Fruit fly (Drosophila melanogaster) whole organism, embryonic: ENCODE results near the gene His3.3B.

Experiments used
- Atf3 ChIP-seq: fragments of 200-800 bp; sonication (Bioruptor generic); optimal IDR thresholded peaks from 3 replicates; lab custom pipeline; 2016; ENCODE audit warnings: missing biosample characterization, missing genetic modification characterization
- Blimp-1 ChIP-seq: fragments of 200-800 bp; sonication (Bioruptor generic); optimal IDR thresholded peaks from 3 replicates; lab custom pipeline; 2018; ENCODE audit warnings: missing biosample characterization, missing genetic modification characterization, mild to moderate bottlenecking, moderate library complexity, missing genetic modification reagents
- Bteb2 ChIP-seq: fragments of 200-800 bp; sonication (Bioruptor generic); optimal IDR thresholded peaks from 2 replicates; lab custom pipeline; 2016; ENCODE audit warnings: missing biosample characterization, missing genetic modification characterization
- CG10274 ChIP-seq: fragments of 200-800 bp; sonication (Bioruptor generic); optimal IDR thresholded peaks from 3 replicates; lab custom pipeline; 2017; ENCODE audit warnings: missing biosample characterization, mild to moderate bottlenecking, missing genetic modification characterization
- CG10462 ChIP-seq: fragments of 200-800 bp; sonication (Bioruptor generic); optimal IDR thresholded peaks from 2 replicates; lab custom pipeline; 2016; ENCODE audit warnings: missing biosample characterization, missing genetic modification characterization
- CG11398 ChIP-seq: fragments of 200-800 bp; sonication (Bioruptor generic); optimal IDR thresholded peaks from 2 replicates; lab custom pipeline; 2016; ENCODE audit warnings: missing biosample characterization, missing genetic modification characterization
- CG15269 ChIP-seq: fragments of 200-800 bp; sonication (Bioruptor generic); optimal IDR thresholded peaks from 2 replicates; lab custom pipeline; 2018; ENCODE audit warnings: missing biosample characterization, mild to moderate bottlenecking, missing genetic modification characterization, moderate library complexity
- CG17385 ChIP-seq: fragments of 200-800 bp; sonication (Bioruptor generic); optimal IDR thresholded peaks from 3 replicates; lab custom pipeline; 2018; ENCODE audit warnings: missing biosample characterization, mild to moderate bottlenecking, missing genetic modification characterization
- CG1832 ChIP-seq: fragments of 200-800 bp; sonication (Bioruptor generic); optimal IDR thresholded peaks from 2 replicates; lab custom pipeline; 2017; ENCODE audit warnings: missing biosample characterization, mild to moderate bottlenecking, missing genetic modification characterization, inconsistent platforms
- CG2712 ChIP-seq: fragments of 200-800 bp; optimal IDR thresholded peaks from 3 replicates; lab custom pipeline; 2019; ENCODE audit warnings: missing biosample characterization, mild to moderate bottlenecking, missing genetic modification characterization, moderate library complexity
- CG31365 ChIP-seq: fragments of 200-800 bp; sonication (Bioruptor generic); optimal IDR thresholded peaks from 2 replicates; lab custom pipeline; 2018; ENCODE audit warnings: missing biosample characterization, mild to moderate bottlenecking, missing genetic modification characterization
- CG32772 ChIP-seq: fragments of 200-800 bp; sonication (Bioruptor generic); IDR thresholded peaks from 2 replicates; pipeline ENCODE4 v1.3.6; 2022; ENCODE audit warnings: missing biosample characterization, missing genetic modification characterization
- CG3281 ChIP-seq: fragments of 200-800 bp; sonication (Bioruptor generic); optimal IDR thresholded peaks from 3 replicates; lab custom pipeline; 2017; ENCODE audit warnings: missing biosample characterization, mild to moderate bottlenecking, missing genetic modification characterization
- CG3726 ChIP-seq: fragments of 200-800 bp; sonication (Bioruptor generic); IDR thresholded peaks from 3 replicates; pipeline ENCODE4, ENCODE4 v1.3.6; 2022; ENCODE audit warnings: missing biosample characterization, missing genetic modification characterization
- CG8478 ChIP-seq: fragments of >200 bp; optimal IDR thresholded peaks from 2 replicates; lab custom pipeline; 2018
- Dll ChIP-seq: fragments of 200-800 bp; sonication (Bioruptor generic); IDR thresholded peaks from 4 replicates; pipeline ENCODE4 v1.3.6; 2022; ENCODE audit warnings: missing biosample characterization, missing genetic modification characterization; ENCODE audit not compliant: partially characterized antibody
- E2f1 ChIP-seq: fragments of 200-800 bp; sonication (Bioruptor generic); IDR thresholded peaks from 2 replicates; pipeline ENCODE4 v1.3.6; 2022; ENCODE audit warnings: missing biosample characterization, missing genetic modification characterization
- Ets65A ChIP-seq: fragments of 200-800 bp; sonication (Bioruptor generic); peaks from one replicate; lab custom pipeline; 2016; ENCODE audit warnings: missing biosample characterization, missing genetic modification characterization
- Fer2 ChIP-seq: fragments of 200-800 bp; sonication (Bioruptor generic); optimal IDR thresholded peaks from 2 replicates; lab custom pipeline; 2018; ENCODE audit warnings: missing biosample characterization, mild to moderate bottlenecking, missing genetic modification characterization, moderate library complexity
- GATAe ChIP-seq: fragments of 200-800 bp; sonication (Bioruptor generic); conservative IDR thresholded peaks from 2 replicates; pipeline ENCODE4 v1.3.6; 2022; ENCODE audit warnings: missing biosample characterization, missing genetic modification characterization
- H2.0 ChIP-seq: fragments of 200-800 bp; sonication (Bioruptor generic); IDR thresholded peaks from 2 replicates; pipeline ENCODE4 v1.3.6; 2022; ENCODE audit warnings: missing biosample characterization, missing genetic modification characterization
- HLH3B ChIP-seq: fragments of 200-800 bp; sonication (Bioruptor generic); IDR thresholded peaks from 2 replicates; pipeline ENCODE4 v1.3.6; 2022; ENCODE audit warnings: missing biosample characterization, missing genetic modification characterization
- Lhr ChIP-seq: fragments of 200-800 bp; sonication (Bioruptor generic); optimal IDR thresholded peaks from 3 replicates; lab custom pipeline; 2017; ENCODE audit warnings: mild to moderate bottlenecking, missing biosample characterization, missing genetic modification reagents, missing genetic modification characterization
- Lim3 ChIP-seq: fragments of 200-800 bp; sonication (Bioruptor generic); IDR thresholded peaks from 2 replicates; pipeline ENCODE4 v1.3.6; 2022; ENCODE audit warnings: missing biosample characterization, missing genetic modification characterization
- Med ChIP-seq: fragments of 200-800 bp; sonication (Bioruptor generic); peaks from one replicate; lab custom pipeline; 2016; ENCODE audit warnings: missing biosample characterization, missing genetic modification characterization, mild to moderate bottlenecking, inconsistent platforms, moderate library complexity
- Nf-YC ChIP-seq: fragments of 200-800 bp; optimal IDR thresholded peaks from 3 replicates; lab custom pipeline; 2019; ENCODE audit warnings: missing biosample characterization, mild to moderate bottlenecking, missing genetic modification characterization, moderate library complexity
- PHDP ChIP-seq: fragments of 200-800 bp; sonication (Bioruptor generic); optimal IDR thresholded peaks from 3 replicates; lab custom pipeline; 2018; ENCODE audit warnings: missing biosample characterization, mild to moderate bottlenecking, missing genetic modification characterization, moderate library complexity
- Ptx1 ChIP-seq: fragments of 200-800 bp; sonication (Bioruptor generic); IDR thresholded peaks from 2 replicates; pipeline ENCODE4 v1.3.6; 2022; ENCODE audit warnings: missing biosample characterization, missing genetic modification characterization
- Ssrp ChIP-seq: fragments of 200-800 bp; sonication (Bioruptor generic); optimal IDR thresholded peaks from 2 replicates; lab custom pipeline; 2018; ENCODE audit warnings: missing biosample characterization, mild to moderate bottlenecking, missing genetic modification characterization, moderate library complexity
- Tbp ChIP-seq: fragments of >200 bp; optimal IDR thresholded peaks from 2 replicates; lab custom pipeline; 2018; ENCODE audit warnings: missing biosample characterization, missing genetic modification characterization
- bbx ChIP-seq: fragments of 200-800 bp; sonication (Bioruptor generic); IDR thresholded peaks from 2 replicates; pipeline ENCODE4 v1.3.6; 2022; ENCODE audit warnings: missing biosample characterization, missing genetic modification characterization; ENCODE audit not compliant: partially characterized antibody
- chm ChIP-seq: fragments of 200-800 bp; sonication (Bioruptor generic); IDR thresholded peaks from 2 replicates; pipeline ENCODE4 v1.3.6; 2022; ENCODE audit warnings: missing biosample characterization, missing genetic modification characterization
- corto ChIP-seq: fragments of 200-800 bp; sonication (Bioruptor generic); optimal IDR thresholded peaks from 2 replicates; lab custom pipeline; 2016; ENCODE audit warnings: missing biosample characterization, mild to moderate bottlenecking, missing genetic modification characterization, moderate library complexity
- crc ChIP-seq: fragments of 200-800 bp; sonication (Bioruptor generic); optimal IDR thresholded peaks from 2 replicates; lab custom pipeline; 2016; ENCODE audit warnings: missing biosample characterization, missing genetic modification characterization
- disco-r ChIP-seq: fragments of 200-800 bp; sonication (Bioruptor generic); optimal IDR thresholded peaks from 2 replicates; lab custom pipeline; 2016; ENCODE audit warnings: missing biosample characterization, missing genetic modification characterization
- eyg ChIP-seq: fragments of 200-800 bp; sonication (Bioruptor generic); optimal IDR thresholded peaks from 3 replicates; lab custom pipeline; 2016; ENCODE audit warnings: missing biosample characterization, missing genetic modification characterization
- luna ChIP-seq: fragments of 200-800 bp; sonication (Bioruptor generic); optimal IDR thresholded peaks from 2 replicates; lab custom pipeline; 2016; ENCODE audit warnings: missing biosample characterization, missing genetic modification characterization
- odd ChIP-seq: fragments of 200-800 bp; sonication (Bioruptor generic); optimal IDR thresholded peaks from 2 replicates; lab custom pipeline; 2017; ENCODE audit warnings: missing biosample characterization, mild to moderate bottlenecking, missing genetic modification characterization
- p53 ChIP-seq: fragments of 200-800 bp; sonication (Bioruptor generic); optimal IDR thresholded peaks from 2 replicates; lab custom pipeline; 2016; ENCODE audit warnings: missing biosample characterization, missing genetic modification characterization
- pros ChIP-seq: fragments of 200-800 bp; sonication (Bioruptor generic); optimal IDR thresholded peaks from 3 replicates; lab custom pipeline; 2019; ENCODE audit warnings: missing biosample characterization, mild to moderate bottlenecking, missing genetic modification characterization, moderate library complexity
- sens ChIP-seq: fragments of 200-800 bp; sonication (Bioruptor generic); peaks from one replicate; lab custom pipeline; 2016; ENCODE audit warnings: missing biosample characterization, missing genetic modification characterization
- tio ChIP-seq: fragments of 200-800 bp; sonication (Bioruptor generic); optimal IDR thresholded peaks from 2 replicates; lab custom pipeline; 2017; ENCODE audit warnings: missing biosample characterization, missing genetic modification characterization, inconsistent platforms
- unpg ChIP-seq: fragments of 200-800 bp; sonication (Bioruptor generic); optimal IDR thresholded peaks from 3 replicates; lab custom pipeline; 2018; ENCODE audit warnings: missing biosample characterization, mild to moderate bottlenecking, missing genetic modification characterization, moderate library complexity
- zen2 ChIP-seq: fragments of 200-800 bp; sonication (Bioruptor generic); IDR thresholded peaks from 3 replicates; pipeline ENCODE4 v1.3.6; 2022; ENCODE audit warnings: missing biosample characterization, missing genetic modification characterization; ENCODE audit not compliant: partially characterized antibody
- zf30C ChIP-seq: fragments of 200-800 bp; sonication (Bioruptor generic); optimal IDR thresholded peaks from 3 replicates; lab custom pipeline; 2018; ENCODE audit warnings: missing biosample characterization, mild to moderate bottlenecking, missing genetic modification characterization

The His3.3B gene

dm6 chrX:9152127-9152598 is 4.3 kb downstream of the His3.3B start (continued):
- TF ChIP-seq H2.0 (GFP tag; lab: Robert Waterston, UW) (no peak), luna (GFP tag; lab: Kevin White, UChicago) (no peak), zen2 (GFP tag; lab: Robert Waterston, UW) (no peak), tio (no peak), Ets65A (GFP tag; lab: Kevin White, UChicago) (peak; percentile 1), eyg (GFP tag; lab: Kevin White, UChicago) (no peak), CG2712 (tag; lab: Kevin White, UChicago) (peak; percentile 24), CG1832 (no peak), E2f1 (GFP tag; lab: Robert Waterston, UW) (no peak), bbx (GFP tag; lab: Robert Waterston, UW) (0 out of 2 replicates have a peak, but pooled peaks have one; percentile 25), CG3281 (GFP tag; lab: Kevin White, UChicago) (peak; percentile 53), CG11398 (GFP tag; lab: Kevin White, UChicago) (no peak), Bteb2 (GFP tag; lab: Kevin White, UChicago) (peak; percentile 17), Nf-YC (tag; lab: Kevin White, UChicago) (peak; percentile 76), CG8478 (lab: Kevin White, UChicago) (no peak), odd (GFP tag; lab: Kevin White, UChicago) (no peak), PHDP (tag; lab: Kevin White, UChicago) (peak; percentile 54), Blimp-1 (no peak), zf30C (GFP tag; lab: Kevin White, UChicago) (peak; percentile 43), disco-r (no peak), CG10462 (no peak), Atf3 (GFP tag; lab: Kevin White, UChicago) (no peak), unpg (GFP tag; lab: Kevin White, UChicago) (peak; percentile 22), pros (GFP tag; lab: Kevin White, UChicago) (peak; percentile 70), Dll (GFP tag; lab: Robert Waterston, UW) (no peak), Med (peak; percentile 81), corto (GFP tag; lab: Kevin White, UChicago) (peak; percentile 10), chm (GFP tag; lab: Robert Waterston, UW) (peak; percentile 64; the same call in 1 of the 2 replicates), HLH3B (peak; percentile 53; the same call in 1 of the 2 replicates), CG10274 (GFP tag; lab: Kevin White, UChicago) (no peak), CG31365 (tag; lab: Kevin White, UChicago) (no peak), sens (GFP tag; lab: Kevin White, UChicago) (peak; percentile 79), CG3726 (GFP tag; lab: Robert Waterston, UW) (no peak), GATAe (GFP tag; lab: Robert Waterston, UW) (no peak; the same call in 1 of the 2 replicates), CG15269 (tag; lab: Kevin White, UChicago) (no peak), CG17385 (GFP tag; lab: Kevin White, UChicago) (no peak), Lhr (GFP tag; lab: Kevin White, UChicago) (no peak), Fer2 (tag; lab: Kevin White, UChicago) (no peak), Lim3 (no peak), crc (no peak), Ssrp (peak; percentile 6), p53 (GFP tag; lab: Kevin White, UChicago) (no peak), Tbp (no peak), CG32772 (GFP tag; lab: Robert Waterston, UW) (0 out of 2 replicates have a peak, but pooled peaks have one; percentile 29), Ptx1 (peak; percentile 57; the same call in 1 of the 2 replicates)
